Worm (Caenorhabditis elegans) whole organism, midembryonic: ENCODE results near the gene F20D12.7.
A peak's percentile ranks its signal among the peaks of the same experiment; 100 is the strongest.

Experiments used
- T22C8.4 ChIP-seq: fragments of 200-800 bp; sonication (Bioruptor generic); IDR thresholded peaks from 2 replicates; pipeline ENCODE4 v1.3.6; 2022; ENCODE audit warnings: missing genetic modification characterization, missing compliant biosample characterization
- cog-1 ChIP-seq: sonication (generic microtip); optimal IDR thresholded peaks from 2 replicates; lab custom pipeline; 2016; ENCODE audit warnings: missing genetic modification characterization, missing compliant biosample characterization
- flt-1 ChIP-seq: fragments of 200-800 bp; sonication (Bioruptor generic); IDR thresholded peaks from 2 replicates; pipeline ENCODE4 v1.3.6; 2022; ENCODE audit warnings: missing genetic modification characterization, missing compliant biosample characterization
- klf-2 ChIP-seq: fragments of 200-800 bp; sonication (Bioruptor generic); conservative IDR thresholded peaks from 2 replicates; pipeline ENCODE4 v1.3.6; 2022; ENCODE audit warnings: missing genetic modification reagents, missing genetic modification characterization, missing compliant biosample characterization
- med-1 ChIP-seq: sonication (generic microtip); optimal IDR thresholded peaks from 2 replicates; lab custom pipeline; 2017; ENCODE audit warnings: missing genetic modification characterization, mild to moderate bottlenecking, missing compliant biosample characterization, antibody characterized with exemption, missing genetic modification reagents; ENCODE audit not compliant: insufficient read depth
- ref-1 ChIP-seq: fragments of 200-800 bp; sonication (Bioruptor generic); conservative IDR thresholded peaks from 2 replicates; pipeline ENCODE4 v1.3.6; 2022; ENCODE audit warnings: missing genetic modification reagents, missing genetic modification characterization, missing compliant biosample characterization
- tab-1 ChIP-seq: fragments of 200-800 bp; sonication (Bioruptor generic); IDR thresholded peaks from 2 replicates; pipeline ENCODE4 v1.3.6; 2022; ENCODE audit warnings: missing genetic modification characterization, missing compliant biosample characterization
- ztf-23 ChIP-seq: fragments of 200-800 bp; sonication (Bioruptor generic); IDR thresholded peaks from 2 replicates; pipeline ENCODE4 v1.3.6; 2022; ENCODE audit warnings: missing genetic modification reagents, missing genetic modification characterization, missing compliant biosample characterization
- ztf-29 ChIP-seq: fragments of 200-800 bp; sonication (Bioruptor generic); IDR thresholded peaks from 2 replicates; pipeline ENCODE4 v1.3.6; 2022; ENCODE audit warnings: missing genetic modification reagents, missing genetic modification characterization, missing compliant biosample characterization

Gene F20D12.7

ce11 chrIV:7923982-7924480, 14.7 kb downstream of the F20D12.7 start, which contains the start of the genes xpo-3 and C49H3.3:
xpo-3 (minus strand) TSS chrIV:7924032.
C49H3.3 (plus strand) TSS chrIV:7924350.
- no peak for TF ChIP-seq ztf-29
- no peak for TF ChIP-seq flt-1
- TF ChIP-seq cog-1 (tag; lab: Kevin White, UChicago) = no peak
- TF ChIP-seq med-1 (GFP tag; lab: Kevin White, UChicago) = no peak
- no peak for TF ChIP-seq ztf-23 (GFP tag; lab: Robert Waterston, UW)
- no peak for TF ChIP-seq T22C8.4 (GFP tag; lab: Robert Waterston, UW)
- TF ChIP-seq ref-1 = no peak
- no peak for TF ChIP-seq tab-1
- TF ChIP-seq klf-2 = no peak

ce11 chrIV:7920126-7920525, 18.6 kb downstream of the F20D12.7 start, which contains the start of gene C49H3.16:
C49H3.16 (plus strand) TSS chrIV:7920426.
- TF ChIP-seq flt-1 (no peak), ztf-23 (GFP tag; lab: Robert Waterston, UW) (no peak), T22C8.4 (GFP tag; lab: Robert Waterston, UW) (no peak), ref-1 (no peak), ztf-29 (no peak), klf-2 (no peak), tab-1 (no peak), med-1 (GFP tag; lab: Kevin White, UChicago) (no peak), cog-1 (tag; lab: Kevin White, UChicago) (no peak)

- TF ChIP-seq T22C8.4 (GFP tag; lab: Robert Waterston, UW) = no peak
- no peak for TF ChIP-seq ref-1
- TF ChIP-seq tab-1 = no peak
- TF ChIP-seq klf-2 = no peak
Measured at ce11 chrIV:7917881-7918280, 20.9 kb downstream of the F20D12.7 start.

- TF ChIP-seq klf-2 = no peak
- no peak for TF ChIP-seq cog-1 (tag; lab: Kevin White, UChicago)
- TF ChIP-seq tab-1 = no peak
- no peak for TF ChIP-seq ztf-29
Measured at ce11 chrIV:7916907-7917306, 21.8 kb downstream of the F20D12.7 start.

ce11 chrIV:7914991-7915390, 23.7 kb downstream of the F20D12.7 start, which contains the start of gene C49H3.4:
C49H3.4 (plus strand) TSS chrIV:7915291.
- TF ChIP-seq ztf-23 (GFP tag; lab: Robert Waterston, UW) = no peak
- TF ChIP-seq cog-1 (tag; lab: Kevin White, UChicago) = no peak
- no peak for TF ChIP-seq flt-1
- no peak for TF ChIP-seq ztf-29
- no peak for TF ChIP-seq med-1 (GFP tag; lab: Kevin White, UChicago)
- no peak for TF ChIP-seq T22C8.4 (GFP tag; lab: Robert Waterston, UW)
- TF ChIP-seq klf-2 = no peak

ce11 chrIV:7910197-7910735, 28.5 kb downstream of the F20D12.7 start, which contains the start of the genes npp-27 and ntl-4:
npp-27 (minus strand) TSS chrIV:7910247.
ntl-4 (plus strand) TSS chrIV:7910575.
- TF ChIP-seq ref-1 = no peak
- TF ChIP-seq T22C8.4 (GFP tag; lab: Robert Waterston, UW) = peak; percentile 54; the same call in 1 of the 2 replicates
- no peak for TF ChIP-seq cog-1 (tag; lab: Kevin White, UChicago)

- TF ChIP-seq flt-1 = peak; percentile 47; the same call in 1 of the 2 replicates
- TF ChIP-seq tab-1 = no peak
Measured at ce11 chrIV:7909455-7910141, 29.1 kb downstream of the F20D12.7 start.

ce11 chrIV:7906643-7907042, 32.1 kb downstream of the F20D12.7 start:
- TF ChIP-seq flt-1 (no peak), ztf-29 (no peak), ztf-23 (GFP tag; lab: Robert Waterston, UW) (no peak), ref-1 (no peak), klf-2 (no peak), med-1 (GFP tag; lab: Kevin White, UChicago) (no peak), tab-1 (no peak), cog-1 (tag; lab: Kevin White, UChicago) (no peak), T22C8.4 (GFP tag; lab: Robert Waterston, UW) (no peak)

- TF ChIP-seq ztf-29 (no peak), med-1 (GFP tag; lab: Kevin White, UChicago) (no peak), flt-1 (no peak), cog-1 (tag; lab: Kevin White, UChicago) (peak; percentile 29), ztf-23 (GFP tag; lab: Robert Waterston, UW) (no peak), tab-1 (no peak)
Measured at ce11 chrIV:7903359-7903758, 35.4 kb downstream of the F20D12.7 start, which contains the start of gene C49H3.6. C49H3.6 (plus strand) TSS chrIV:7903738.

ce11 chrIV:7902221-7902904, 36.4 kb downstream of the F20D12.7 start, which contains the start of gene arp-11:
arp-11 (minus strand) TSS chrIV:7902271.
- TF ChIP-seq med-1 (GFP tag; lab: Kevin White, UChicago) (no peak), cog-1 (tag; lab: Kevin White, UChicago) (peak; percentile 13)
